Fruit fly (Drosophila melanogaster): ENCODE measurements around the gene CG34241.

Gene CG34241

DNA sequence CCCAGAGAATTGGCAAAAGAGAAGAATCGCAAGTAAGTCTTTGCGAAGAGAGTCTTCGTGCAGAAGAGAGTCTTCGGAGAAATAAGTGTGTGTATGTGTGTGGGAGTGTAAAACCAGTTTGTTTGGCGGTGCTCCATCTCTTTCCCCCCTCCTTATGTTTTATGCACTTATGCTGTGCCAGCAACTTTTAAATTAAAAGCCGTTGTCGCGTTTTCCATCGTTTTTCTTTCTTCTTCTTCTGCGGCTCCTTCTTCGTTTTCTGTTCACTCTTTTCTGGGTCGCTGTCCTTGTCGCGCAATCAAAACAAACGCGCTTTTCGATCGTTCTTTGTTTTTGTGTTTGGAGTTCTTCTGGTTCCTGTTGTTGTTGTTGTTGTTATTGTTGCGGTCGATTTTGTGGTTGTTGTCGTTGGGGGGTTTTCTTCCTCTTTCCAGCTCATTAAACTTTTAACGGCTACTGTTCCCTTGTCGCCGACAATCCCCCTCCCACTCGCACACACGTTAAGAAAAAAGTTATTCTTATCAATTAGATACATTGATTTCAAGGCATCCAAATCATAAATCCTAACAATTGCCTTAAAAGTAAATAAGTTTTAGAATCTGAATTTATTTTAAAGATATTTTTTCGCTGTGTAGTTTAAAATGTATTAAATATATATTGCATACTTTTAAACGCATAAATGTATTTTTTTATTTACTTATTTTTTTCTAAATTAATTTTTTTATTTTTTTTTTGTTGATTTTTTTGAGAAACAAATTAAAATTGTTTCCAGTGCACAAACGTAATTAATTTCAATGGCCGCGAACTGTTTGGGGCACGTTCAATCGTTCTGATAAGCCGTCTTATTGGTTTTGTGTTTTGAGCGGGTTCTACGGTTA lies 16.5 kb upstream of the CG34241 start:
- TF ChIP-seq Sin3A (optimal IDR thresholded peaks at IDR 0.05) (no peak), psq (optimal IDR thresholded peaks at IDR 0.05) (no peak), Myc (optimal IDR thresholded peaks at IDR 0.05) (no peak), ttk (optimal IDR thresholded peaks at IDR 0.05) (no peak), insv (optimal IDR thresholded peaks at IDR 0.05) (no peak), h (optimal IDR thresholded peaks at IDR 0.05) (no peak)

DNA sequence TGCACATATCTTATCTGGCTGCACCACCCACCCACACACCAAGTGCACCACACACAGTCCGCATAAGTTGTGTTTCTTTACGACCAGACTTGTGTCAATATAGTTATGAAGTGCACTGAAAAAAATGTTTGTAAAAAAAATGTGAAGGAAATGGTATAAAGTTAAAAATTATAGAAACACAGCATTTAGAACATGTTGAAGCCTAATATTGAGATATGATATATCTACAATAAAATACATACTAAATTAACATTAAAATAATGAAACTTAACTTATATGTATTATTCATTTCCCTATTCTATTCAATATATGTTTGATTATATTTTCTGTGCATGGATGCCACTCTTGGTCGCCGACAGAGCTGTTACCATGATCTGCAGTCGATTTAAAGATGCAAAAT lies 14.8 kb upstream of the CG34241 start:
- TF ChIP-seq psq (optimal IDR thresholded peaks at IDR 0.05) (no peak), insv (optimal IDR thresholded peaks at IDR 0.05) (no peak), Sin3A (optimal IDR thresholded peaks at IDR 0.05) (no peak), Myc (optimal IDR thresholded peaks at IDR 0.05) (no peak), ttk (optimal IDR thresholded peaks at IDR 0.05) (no peak), h (optimal IDR thresholded peaks at IDR 0.05) (no peak)

DNA sequence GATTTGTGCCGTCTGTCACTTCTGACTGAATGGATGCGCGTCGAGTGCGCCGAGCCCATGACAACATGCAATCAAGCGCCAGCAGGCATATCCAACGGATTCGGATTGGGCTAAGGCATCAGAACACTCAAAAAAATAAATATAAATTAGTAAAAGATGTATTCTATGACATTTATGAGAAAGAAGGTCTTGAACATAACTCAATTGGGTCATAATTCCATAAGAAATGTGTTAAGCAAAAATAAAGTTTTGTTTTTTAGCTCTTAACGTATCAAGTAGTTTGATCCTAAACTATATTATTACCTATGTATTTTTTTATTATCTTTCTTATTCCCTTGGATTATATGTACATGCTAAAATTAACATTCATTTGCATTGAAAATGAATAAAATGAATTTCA lies 14.2 kb upstream of the CG34241 start:
- TF ChIP-seq h (optimal IDR thresholded peaks at IDR 0.05) (no peak), psq (optimal IDR thresholded peaks at IDR 0.05) (no peak), Myc (optimal IDR thresholded peaks at IDR 0.05) (no peak), Sin3A (optimal IDR thresholded peaks at IDR 0.05) (no peak), insv (optimal IDR thresholded peaks at IDR 0.05) (no peak), ttk (optimal IDR thresholded peaks at IDR 0.05) (no peak)

DNA sequence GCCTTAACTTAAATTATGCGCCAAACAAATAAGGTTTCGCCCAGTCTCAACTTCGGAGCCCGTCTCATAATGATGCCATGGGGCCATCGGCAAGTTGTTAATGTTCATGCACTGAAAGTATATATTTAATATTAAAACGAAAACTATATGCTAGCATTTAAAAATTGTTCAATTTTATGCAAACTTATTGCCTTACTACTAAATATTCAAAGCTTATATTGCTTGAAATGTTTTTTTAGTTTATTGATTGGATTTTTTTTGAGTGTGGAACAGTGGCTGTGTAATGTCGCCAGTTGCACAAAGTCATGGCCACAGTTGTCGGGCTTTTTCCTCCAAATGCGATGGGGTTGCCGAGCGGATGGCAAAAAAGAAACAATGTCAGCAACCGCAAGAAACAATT lies 13.6 kb upstream of the CG34241 start:
- TF ChIP-seq Sin3A (optimal IDR thresholded peaks at IDR 0.05) (no peak), Myc (optimal IDR thresholded peaks at IDR 0.05) (no peak), h (optimal IDR thresholded peaks at IDR 0.05) (no peak), ttk (optimal IDR thresholded peaks at IDR 0.05) (no peak), insv (optimal IDR thresholded peaks at IDR 0.05) (no peak), psq (optimal IDR thresholded peaks at IDR 0.05) (no peak)

DNA sequence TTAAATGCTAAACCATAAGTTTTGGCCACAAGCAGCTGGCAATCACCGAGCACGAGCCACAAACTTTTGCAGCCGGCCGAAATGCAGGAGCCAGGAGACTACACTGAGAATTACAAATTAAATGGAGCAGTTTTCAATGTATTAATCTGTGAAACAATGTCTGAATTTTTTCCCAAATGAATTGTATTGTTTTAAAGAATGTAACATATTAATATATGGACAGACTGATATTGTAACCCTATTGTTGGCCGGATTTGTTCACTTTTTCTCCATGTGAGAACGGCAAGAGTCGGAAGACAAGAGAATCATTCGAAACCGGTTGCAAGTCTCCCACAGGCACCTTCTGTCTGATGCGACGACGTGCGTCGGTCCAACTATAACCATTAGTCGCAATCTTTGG lies 12.7 kb upstream of the CG34241 start:
- TF ChIP-seq psq (optimal IDR thresholded peaks at IDR 0.05) = no peak
- no peak for TF ChIP-seq Myc (optimal IDR thresholded peaks at IDR 0.05)
- TF ChIP-seq ttk (optimal IDR thresholded peaks at IDR 0.05) = no peak
- no peak for TF ChIP-seq Sin3A (optimal IDR thresholded peaks at IDR 0.05)
- no peak for TF ChIP-seq h (optimal IDR thresholded peaks at IDR 0.05)
- TF ChIP-seq insv (optimal IDR thresholded peaks at IDR 0.05) = no peak

DNA sequence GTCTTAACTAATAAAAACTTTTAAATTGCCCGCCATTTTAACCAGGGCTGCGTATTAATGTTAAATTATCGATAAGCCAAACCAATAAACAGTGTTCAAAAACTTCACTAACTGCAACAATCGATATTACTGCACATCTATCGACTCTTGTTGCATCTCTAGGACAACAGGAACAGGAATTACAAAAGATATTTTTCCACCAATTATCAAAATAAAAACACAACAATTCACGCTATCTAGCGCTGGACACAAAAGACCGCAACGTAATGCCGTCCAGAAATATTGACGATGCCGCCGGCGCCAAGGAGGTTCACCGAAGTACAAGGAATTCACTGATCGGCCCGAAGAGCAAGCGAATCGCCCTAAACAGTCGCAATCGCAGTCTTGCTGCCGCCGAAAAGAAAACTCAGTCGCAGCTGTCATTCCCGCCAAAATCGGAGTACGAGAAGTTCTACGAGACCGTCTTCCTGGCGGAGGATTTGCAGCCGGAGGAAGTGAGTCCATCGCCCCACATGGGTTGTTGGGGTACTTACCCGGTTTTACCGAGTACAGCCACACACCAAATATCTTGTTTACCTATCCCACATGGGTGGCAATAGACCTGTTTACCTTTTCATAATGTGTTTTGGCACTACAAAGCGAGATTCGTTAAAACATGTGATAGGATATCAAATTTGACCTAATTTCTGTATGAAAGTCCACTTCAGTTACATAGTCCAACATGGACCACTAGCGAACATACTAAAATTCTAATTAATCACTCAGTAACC lies 11.6 kb upstream of the CG34241 start, which contains the start of gene vers:
Gene vers, plus strand, starts transcription at position 136 of the 770 bp plus-strand sequence.
- no peak for TF ChIP-seq Sin3A (optimal IDR thresholded peaks at IDR 0.05)
- no peak for TF ChIP-seq insv (optimal IDR thresholded peaks at IDR 0.05)
- TF ChIP-seq ttk (optimal IDR thresholded peaks at IDR 0.05) = no peak
- TF ChIP-seq Myc (optimal IDR thresholded peaks at IDR 0.05) = no peak
- no peak for TF ChIP-seq h (optimal IDR thresholded peaks at IDR 0.05)

DNA sequence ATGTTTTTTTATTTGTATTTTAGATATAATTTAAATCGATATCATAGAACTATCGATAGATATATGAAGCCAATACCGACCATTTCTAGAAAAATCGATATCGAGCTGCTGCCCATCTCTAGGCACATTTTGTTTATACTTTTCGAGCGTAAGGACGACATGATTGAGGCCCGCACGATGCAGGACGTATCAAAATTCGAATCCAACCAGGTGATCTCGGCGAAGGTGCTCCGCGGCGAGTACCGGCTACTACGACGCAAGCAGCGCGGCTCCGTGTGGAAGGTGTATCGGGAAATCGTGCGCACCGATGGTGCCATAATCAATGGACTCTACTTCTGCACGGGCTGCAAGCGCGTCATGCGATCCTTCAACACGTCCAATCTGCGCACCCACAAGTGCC lies 9.6 kb upstream of the CG34241 start, which contains the start of gene ssp:
Gene ssp, plus strand, starts transcription at position 102 of the 400 bp plus-strand sequence.
- no peak for TF ChIP-seq Sin3A (optimal IDR thresholded peaks at IDR 0.05)
- no peak for TF ChIP-seq insv (optimal IDR thresholded peaks at IDR 0.05)
- TF ChIP-seq h (optimal IDR thresholded peaks at IDR 0.05) = no peak
- TF ChIP-seq psq (optimal IDR thresholded peaks at IDR 0.05) = no peak

DNA sequence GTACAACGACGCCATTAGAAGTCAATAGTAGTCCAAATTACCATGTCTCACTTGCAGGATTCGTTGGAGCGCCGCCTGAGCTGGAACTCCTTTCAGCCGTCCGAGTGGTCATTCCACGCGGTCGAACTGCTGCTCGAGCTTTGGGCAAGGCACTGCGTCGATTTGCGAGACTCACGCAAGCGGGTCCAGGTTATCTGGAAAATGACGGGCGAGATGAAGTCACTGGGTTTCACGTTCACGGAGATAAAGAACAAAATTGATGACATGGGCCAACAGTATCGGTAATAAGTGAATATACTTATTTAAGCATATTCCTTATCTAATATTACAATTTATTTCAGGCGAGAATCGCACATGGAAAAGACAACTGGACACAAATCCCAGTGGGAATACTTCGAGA lies 9.1 kb upstream of the CG34241 start:
- TF ChIP-seq insv (optimal IDR thresholded peaks at IDR 0.05) (no peak), psq (optimal IDR thresholded peaks at IDR 0.05) (no peak), Myc (optimal IDR thresholded peaks at IDR 0.05) (no peak), h (optimal IDR thresholded peaks at IDR 0.05) (no peak), Sin3A (optimal IDR thresholded peaks at IDR 0.05) (no peak), ttk (optimal IDR thresholded peaks at IDR 0.05) (no peak)

DNA sequence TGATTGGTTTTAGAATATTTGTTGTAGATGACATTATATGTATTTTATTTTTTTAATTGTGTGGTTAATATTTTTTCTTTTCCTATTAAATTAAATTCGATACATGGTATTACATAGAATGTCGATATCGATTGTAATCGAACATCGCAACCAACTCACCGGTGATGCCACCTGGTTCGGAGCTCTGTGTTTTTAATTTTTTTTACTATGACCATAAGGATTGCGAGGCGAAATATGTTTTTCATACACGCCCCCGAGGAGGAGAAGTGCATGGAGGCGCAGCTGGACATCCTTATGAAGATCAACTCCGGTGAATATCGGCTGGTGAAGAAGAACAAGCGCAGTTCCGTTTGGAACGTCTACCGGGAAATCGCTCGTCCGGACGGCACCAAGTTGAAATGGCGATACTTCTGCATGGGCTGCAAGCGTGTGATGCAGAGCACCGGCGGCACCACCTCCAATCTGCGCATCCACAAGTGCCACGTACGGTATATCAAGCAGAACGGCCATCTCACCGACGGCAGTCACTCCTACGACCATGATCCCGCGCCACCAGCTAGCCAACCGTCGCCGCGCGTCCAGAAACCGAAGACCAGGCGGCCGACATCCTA lies 7.8 kb upstream of the CG34241 start, which contains the start of gene CG11560:
Gene CG11560, plus strand, starts transcription at position 145 of the 611 bp plus-strand sequence.
- TF ChIP-seq Sin3A (optimal IDR thresholded peaks at IDR 0.05) = no peak
- TF ChIP-seq ttk (optimal IDR thresholded peaks at IDR 0.05) = no peak
- TF ChIP-seq Myc (optimal IDR thresholded peaks at IDR 0.05) = no peak
- no peak for TF ChIP-seq psq (optimal IDR thresholded peaks at IDR 0.05)
- TF ChIP-seq insv (optimal IDR thresholded peaks at IDR 0.05) = no peak
- no peak for TF ChIP-seq h (optimal IDR thresholded peaks at IDR 0.05)

DNA sequence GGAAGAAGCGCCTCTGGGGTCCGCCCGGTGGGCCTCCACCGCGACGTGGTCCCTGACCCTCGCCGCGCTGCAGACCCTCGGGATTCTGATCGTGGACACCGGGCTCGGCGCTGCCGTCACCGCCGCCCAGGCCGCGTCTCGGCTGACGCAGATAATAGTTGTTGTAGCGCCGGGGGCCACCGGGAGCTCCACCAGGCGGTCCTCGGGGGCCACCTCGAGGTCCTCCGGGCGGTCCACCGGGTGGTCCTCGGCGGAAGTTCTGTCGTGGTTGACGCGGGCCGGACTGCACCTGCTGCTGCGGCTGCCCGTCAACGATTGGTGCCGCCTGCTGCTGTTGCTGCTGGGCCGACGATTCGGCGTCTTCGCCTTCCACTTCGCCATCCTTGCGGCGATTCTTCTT lies 4.9 kb upstream of the CG34241 start:
- TF ChIP-seq psq (optimal IDR thresholded peaks at IDR 0.05) (no peak), h (optimal IDR thresholded peaks at IDR 0.05) (no peak), ttk (optimal IDR thresholded peaks at IDR 0.05) (no peak), Sin3A (optimal IDR thresholded peaks at IDR 0.05) (no peak), Myc (optimal IDR thresholded peaks at IDR 0.05) (no peak), insv (optimal IDR thresholded peaks at IDR 0.05) (no peak)

DNA sequence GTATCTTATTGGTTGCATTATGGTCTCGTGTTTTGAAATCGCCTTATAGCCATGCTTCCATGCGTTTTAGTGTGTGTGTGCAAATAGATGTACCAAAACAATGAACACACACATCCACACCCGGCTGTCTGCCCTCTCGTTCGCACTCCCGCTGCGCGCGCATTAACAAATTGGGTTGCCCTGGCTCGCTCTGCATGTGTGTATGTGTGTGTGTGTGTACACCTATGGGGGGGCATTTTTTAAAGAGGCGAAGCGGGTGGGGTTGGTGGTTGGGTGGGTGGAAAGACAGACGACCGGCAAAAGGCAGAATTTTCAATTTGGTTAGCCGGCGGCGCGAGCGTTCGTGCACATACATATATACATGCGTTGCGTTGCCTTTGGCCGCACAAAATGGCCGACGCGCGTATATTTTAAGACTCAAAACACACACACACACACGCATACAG lies 3.6 kb upstream of the CG34241 start:
- TF ChIP-seq Myc (optimal IDR thresholded peaks at IDR 0.05) (no peak), insv (optimal IDR thresholded peaks at IDR 0.05) (no peak), psq (optimal IDR thresholded peaks at IDR 0.05) (no peak), ttk (optimal IDR thresholded peaks at IDR 0.05) (no peak), h (optimal IDR thresholded peaks at IDR 0.05) (no peak), Sin3A (optimal IDR thresholded peaks at IDR 0.05) (no peak)

Measured in Kc167 (cell line).